Worm (Caenorhabditis elegans): ENCODE measurements around the gene npr-35.
A peak's percentile ranks its signal among the peaks of the same experiment; 100 is the strongest.

DNA sequence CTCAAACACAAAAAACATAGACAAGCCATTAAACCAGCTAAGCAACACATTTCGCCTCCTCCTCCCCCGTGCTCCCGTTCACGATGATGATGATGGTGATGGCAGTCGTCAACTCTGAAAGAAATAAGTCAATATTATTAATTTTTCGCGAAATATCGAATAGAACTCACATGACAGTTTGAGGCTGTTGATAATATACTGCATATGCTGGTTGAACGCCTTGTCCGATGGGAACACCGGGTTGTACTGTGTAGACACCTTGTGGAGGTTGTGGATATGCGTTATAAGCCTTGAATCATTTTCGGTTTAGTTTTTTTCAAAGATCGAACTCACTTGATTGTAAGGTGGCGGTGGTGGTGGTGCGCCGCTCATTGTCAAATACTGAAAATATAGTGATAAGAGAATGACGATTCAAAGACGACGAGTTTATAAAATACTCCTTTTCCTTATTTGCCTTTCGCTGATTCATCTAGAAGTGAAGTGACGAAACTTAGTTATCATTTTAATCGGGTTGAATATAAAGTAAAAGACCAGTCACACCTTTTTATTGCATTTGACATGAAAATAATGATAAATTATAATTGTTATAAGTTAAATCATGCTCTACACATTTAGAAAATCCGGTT is 48.3 kb downstream of the npr-35 start, which contains the start of gene C33H5.13:
- TF ChIP-seq snpc-1.2 (GFP tag; IDR thresholded peaks at IDR 0.05) (no peak), nhr-76 (tag; optimal IDR thresholded peaks at IDR 0.05) (no peak), pqm-1 (tag; optimal IDR thresholded peaks at IDR 0.05) (peak; percentile 90), Y105C5A.15 (GFP tag; IDR thresholded peaks at IDR 0.05) (no peak)

Data from whole organism, L4 larva.